Fruit fly (Drosophila melanogaster) whole organism, embryonic: ENCODE measurements around the gene eIF2gamma.
A peak's percentile ranks its signal among the peaks of the same experiment; 100 is the strongest.

Experiments
- BEAF-32 ChIP-seq: fragments of 200-800 bp; sonication (Bioruptor generic); optimal IDR thresholded peaks from 3 replicates; lab custom pipeline; 2017; ENCODE audit warnings: missing biosample characterization, missing genetic modification characterization, mild to moderate bottlenecking, moderate library complexity, missing genetic modification reagents
- Bgb ChIP-seq: fragments of 200-800 bp; sonication (Bioruptor generic); IDR thresholded peaks from 2 replicates; pipeline ENCODE4 v1.3.6; 2022; ENCODE audit warnings: missing biosample characterization, missing genetic modification characterization; ENCODE audit not compliant: partially characterized antibody
- Blimp-1 ChIP-seq: fragments of 200-800 bp; sonication (Bioruptor generic); optimal IDR thresholded peaks from 3 replicates; lab custom pipeline; 2018; ENCODE audit warnings: missing biosample characterization, missing genetic modification characterization, mild to moderate bottlenecking, moderate library complexity, missing genetic modification reagents
- CG10462 ChIP-seq: fragments of 200-800 bp; sonication (Bioruptor generic); optimal IDR thresholded peaks from 2 replicates; lab custom pipeline; 2016; ENCODE audit warnings: missing biosample characterization, missing genetic modification characterization
- CG11504 ChIP-seq: fragments of 200-800 bp; sonication (Bioruptor generic); optimal IDR thresholded peaks from 3 replicates; lab custom pipeline; 2019; ENCODE audit warnings: missing biosample characterization, mild to moderate bottlenecking, missing genetic modification characterization, moderate library complexity
- CG12236 ChIP-seq: fragments of 200-800 bp; sonication (Bioruptor generic); optimal IDR thresholded peaks from 2 replicates; lab custom pipeline; 2016; ENCODE audit warnings: missing biosample characterization, missing genetic modification characterization
- CG12391 ChIP-seq: fragments of 200-800 bp; sonication (Bioruptor generic); optimal IDR thresholded peaks from 3 replicates; lab custom pipeline; 2018; ENCODE audit warnings: missing biosample characterization, mild to moderate bottlenecking, missing genetic modification characterization, moderate library complexity
- CG13287 ChIP-seq: fragments of 200-800 bp; sonication (Bioruptor generic); IDR thresholded peaks from 2 replicates; pipeline ENCODE4 v1.3.6; 2022; ENCODE audit warnings: missing biosample characterization, missing genetic modification characterization; ENCODE audit not compliant: partially characterized antibody
- CG13775 ChIP-seq: fragments of 200-800 bp; sonication (Bioruptor generic); optimal IDR thresholded peaks from 3 replicates; lab custom pipeline; 2017; ENCODE audit warnings: missing biosample characterization, mild to moderate bottlenecking, missing genetic modification characterization
- CG13894 ChIP-seq: fragments of 200-800 bp; sonication (Bioruptor generic); optimal IDR thresholded peaks from 3 replicates; lab custom pipeline; 2018; ENCODE audit warnings: missing biosample characterization, mild to moderate bottlenecking, missing genetic modification characterization, moderate library complexity
- CG14710 ChIP-seq: fragments of 200-800 bp; sonication (Bioruptor generic); optimal IDR thresholded peaks from 3 replicates; lab custom pipeline; 2019; ENCODE audit warnings: missing biosample characterization, mild to moderate bottlenecking, missing genetic modification characterization, moderate library complexity
- CG1529 ChIP-seq: fragments of 200-800 bp; sonication (Bioruptor generic); optimal IDR thresholded peaks from 3 replicates; lab custom pipeline; 2018; ENCODE audit warnings: missing biosample characterization, missing genetic modification characterization
- CG16863 ChIP-seq: fragments of 200-800 bp; sonication (Bioruptor generic); optimal IDR thresholded peaks from 3 replicates; lab custom pipeline; 2016; ENCODE audit warnings: missing biosample characterization, missing genetic modification characterization
- CG17912 ChIP-seq: fragments of 200-800 bp; sonication (Bioruptor generic); optimal IDR thresholded peaks from 2 replicates; lab custom pipeline; 2018; ENCODE audit warnings: missing biosample characterization, mild to moderate bottlenecking, missing genetic modification characterization
- CG18011 ChIP-seq: fragments of 200-800 bp; sonication (Bioruptor generic); optimal IDR thresholded peaks from 2 replicates; lab custom pipeline; 2017; ENCODE audit warnings: missing biosample characterization, missing genetic modification characterization, mild to moderate bottlenecking, moderate library complexity, missing genotype
- CG2116 ChIP-seq: fragments of 200-800 bp; sonication (Bioruptor generic); optimal IDR thresholded peaks from 3 replicates; lab custom pipeline; 2018; ENCODE audit warnings: missing biosample characterization, mild to moderate bottlenecking, missing genetic modification characterization
- CG2712 ChIP-seq: fragments of 200-800 bp; optimal IDR thresholded peaks from 3 replicates; lab custom pipeline; 2019; ENCODE audit warnings: missing biosample characterization, mild to moderate bottlenecking, missing genetic modification characterization, moderate library complexity
- CG31224 ChIP-seq: fragments of 200-800 bp; sonication (Bioruptor generic); IDR thresholded peaks from 2 replicates; pipeline ENCODE4 v1.3.6; 2022; ENCODE audit warnings: missing biosample characterization, missing genetic modification characterization
- CG32772 ChIP-seq: fragments of 200-800 bp; sonication (Bioruptor generic); IDR thresholded peaks from 2 replicates; pipeline ENCODE4 v1.3.6; 2022; ENCODE audit warnings: missing biosample characterization, missing genetic modification characterization
- CG7963 ChIP-seq: fragments of 200-800 bp; sonication (Bioruptor generic); IDR thresholded peaks from 3 replicates; pipeline ENCODE4 v1.3.6; 2022; ENCODE audit warnings: missing biosample characterization, missing genetic modification characterization; ENCODE audit not compliant: partially characterized antibody
- CG7987 ChIP-seq: fragments of 200-800 bp; sonication (Bioruptor generic); optimal IDR thresholded peaks from 2 replicates; lab custom pipeline; 2018; ENCODE audit warnings: missing biosample characterization, mild to moderate bottlenecking, missing genetic modification characterization, moderate library complexity
- CG8944 ChIP-seq: fragments of 200-800 bp; sonication (Bioruptor generic); optimal IDR thresholded peaks from 3 replicates; lab custom pipeline; 2016; ENCODE audit warnings: missing biosample characterization, missing genetic modification characterization
- Camta ChIP-seq: fragments of 200-800 bp; sonication (Bioruptor generic); optimal IDR thresholded peaks from 2 replicates; lab custom pipeline; 2016; ENCODE audit warnings: missing biosample characterization, missing genetic modification characterization
- Chrac-16 ChIP-seq: fragments of 200-800 bp; sonication (Bioruptor generic); optimal IDR thresholded peaks from 3 replicates; lab custom pipeline; 2016; ENCODE audit warnings: missing biosample characterization, missing genetic modification characterization
- Dll ChIP-seq: fragments of 200-800 bp; sonication (Bioruptor generic); IDR thresholded peaks from 4 replicates; pipeline ENCODE4 v1.3.6; 2022; ENCODE audit warnings: missing biosample characterization, missing genetic modification characterization; ENCODE audit not compliant: partially characterized antibody
- H2.0 ChIP-seq: fragments of 200-800 bp; sonication (Bioruptor generic); IDR thresholded peaks from 2 replicates; pipeline ENCODE4 v1.3.6; 2022; ENCODE audit warnings: missing biosample characterization, missing genetic modification characterization
- HLH3B ChIP-seq: fragments of 200-800 bp; sonication (Bioruptor generic); IDR thresholded peaks from 2 replicates; pipeline ENCODE4 v1.3.6; 2022; ENCODE audit warnings: missing biosample characterization, missing genetic modification characterization
- Hand ChIP-seq: fragments of 200-800 bp; sonication (Bioruptor generic); optimal IDR thresholded peaks from 2 replicates; lab custom pipeline; 2017; ENCODE audit warnings: mild to moderate bottlenecking, missing biosample characterization, missing genetic modification reagents, missing genetic modification characterization
- HmgD ChIP-seq: fragments of 200-800 bp; sonication (Bioruptor generic); optimal IDR thresholded peaks from 3 replicates; lab custom pipeline; 2016; ENCODE audit warnings: missing biosample characterization, missing genetic modification characterization
- Nf-YB ChIP-seq: fragments of 200-800 bp; sonication (Bioruptor generic); optimal IDR thresholded peaks from 3 replicates; lab custom pipeline; 2019; ENCODE audit warnings: missing biosample characterization, mild to moderate bottlenecking, missing genetic modification characterization, moderate library complexity
- Trl ChIP-seq, 3 experiments: fragments of >200 bp in 2 of 3; fragments of 200-800 bp in 1 of 3; sonication (Bioruptor generic) in 1 of 3; optimal IDR thresholded peaks; 2 replicates in 1 of 3; 3 replicates in 2 of 3; lab custom pipeline; 2016 to 2017; ENCODE audit warnings: missing biosample characterization in 1 of 3, missing genetic modification characterization in 1 of 3
- bab2 ChIP-seq: fragments of 200-800 bp; sonication (Bioruptor generic); optimal IDR thresholded peaks from 2 replicates; lab custom pipeline; 2016; ENCODE audit warnings: missing biosample characterization, missing genetic modification characterization
- crp ChIP-seq, 2 experiments: fragments of 200-800 bp; sonication (Bioruptor generic); optimal IDR thresholded peaks; 2 replicates in 1 of 2; 3 replicates in 1 of 2; lab custom pipeline; 2017; ENCODE audit warnings: missing biosample characterization in 2 of 2, missing genetic modification characterization in 2 of 2, mild to moderate bottlenecking in 1 of 2, moderate library complexity in 1 of 2
- dimm ChIP-seq: fragments of 200-800 bp; sonication (Bioruptor generic); IDR thresholded peaks from 2 replicates; pipeline ENCODE4 v1.3.6; 2022; ENCODE audit warnings: missing biosample characterization, missing genetic modification characterization
- fd64A ChIP-seq: fragments of 200-800 bp; sonication (Bioruptor generic); optimal IDR thresholded peaks from 3 replicates; lab custom pipeline; 2018; ENCODE audit warnings: missing biosample characterization, mild to moderate bottlenecking, missing genetic modification characterization
- gcm2 ChIP-seq: fragments of 200-800 bp; sonication (Bioruptor generic); optimal IDR thresholded peaks from 2 replicates; lab custom pipeline; 2016; ENCODE audit warnings: missing biosample characterization, missing genetic modification characterization
- hb ChIP-seq: fragments of 200-800 bp; sonication (Bioruptor generic); IDR thresholded peaks from 3 replicates; pipeline ENCODE4 v1.3.6; 2022; ENCODE audit warnings: missing biosample characterization, missing genetic modification characterization; ENCODE audit not compliant: partially characterized antibody
- kah ChIP-seq: fragments of 200-800 bp; sonication (Bioruptor generic); optimal IDR thresholded peaks from 2 replicates; lab custom pipeline; 2018; ENCODE audit warnings: missing biosample characterization, mild to moderate bottlenecking, missing genetic modification characterization
- oc ChIP-seq: fragments of 200-800 bp; sonication (Bioruptor generic); optimal IDR thresholded peaks from 2 replicates; lab custom pipeline; 2018; ENCODE audit warnings: missing biosample characterization, mild to moderate bottlenecking, missing genetic modification characterization, moderate library complexity
- sens ChIP-seq: fragments of 200-800 bp; sonication (Bioruptor generic); peaks from one replicate; lab custom pipeline; 2016; ENCODE audit warnings: missing biosample characterization, missing genetic modification characterization
- sob ChIP-seq: fragments of 200-800 bp; sonication (Bioruptor generic); IDR thresholded peaks from 2 replicates; pipeline ENCODE4 v1.3.6; 2022; ENCODE audit warnings: missing biosample characterization, missing genetic modification characterization
- trem ChIP-seq: fragments of 200-800 bp; optimal IDR thresholded peaks from 3 replicates; lab custom pipeline; 2019; ENCODE audit warnings: missing biosample characterization, mild to moderate bottlenecking, missing genetic modification characterization, moderate library complexity
- vvl ChIP-seq: fragments of 200-800 bp; sonication (Bioruptor generic); IDR thresholded peaks from 2 replicates; pipeline ENCODE4 v1.3.6; 2022; ENCODE audit warnings: missing biosample characterization, missing genetic modification characterization
- wek ChIP-seq: fragments of 200-800 bp; sonication (Bioruptor generic); optimal IDR thresholded peaks from 3 replicates; lab custom pipeline; 2018; ENCODE audit warnings: missing biosample characterization, mild to moderate bottlenecking, missing genetic modification characterization, moderate library complexity
- zf30C ChIP-seq: fragments of 200-800 bp; sonication (Bioruptor generic); optimal IDR thresholded peaks from 3 replicates; lab custom pipeline; 2018; ENCODE audit warnings: missing biosample characterization, mild to moderate bottlenecking, missing genetic modification characterization

The eIF2gamma gene

DNA sequence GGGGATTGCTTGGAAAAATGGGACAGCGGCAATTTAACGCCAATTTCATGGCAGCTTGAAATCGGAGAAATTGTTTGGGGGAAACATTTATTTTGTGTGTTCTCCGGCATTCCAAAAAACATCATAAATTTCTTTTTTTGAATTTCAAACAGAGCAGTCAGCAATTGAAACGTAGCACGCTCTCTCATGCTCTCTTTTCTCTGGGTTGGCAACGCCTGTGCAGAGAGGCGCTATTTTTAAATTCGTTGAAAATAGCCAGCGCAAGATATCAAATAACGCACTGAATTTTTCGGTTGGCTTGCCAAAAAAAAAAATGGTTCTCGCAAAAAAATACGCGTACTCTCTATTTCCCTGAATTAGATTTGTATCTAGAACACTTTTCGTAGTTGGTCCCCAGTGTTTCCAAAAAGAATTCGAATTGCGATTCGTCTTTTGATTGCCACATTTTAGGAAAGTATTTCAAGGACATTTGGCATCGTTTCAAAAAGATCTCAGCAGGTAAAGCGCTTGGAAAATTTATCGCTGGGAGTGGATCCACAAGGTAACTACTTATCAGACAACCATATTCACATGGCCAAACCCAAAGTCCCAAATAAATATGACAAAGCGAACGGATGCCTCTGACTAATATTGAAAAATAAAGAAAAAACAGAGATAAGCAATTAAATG is 22.9 kb upstream of the eIF2gamma start (continued):
- no peak for TF ChIP-seq H2.0
- no peak for TF ChIP-seq sob
- no peak for TF ChIP-seq CG32772 (GFP tag; lab: Robert Waterston, UW)
- TF ChIP-seq Camta, result no peak
- TF ChIP-seq Chrac-16 (GFP tag; lab: Kevin White, UChicago), result no peak
- no peak for TF ChIP-seq wek
- no peak for TF ChIP-seq CG13894
- no peak for TF ChIP-seq CG13287 (GFP tag; lab: Robert Waterston, UW)
- no peak for TF ChIP-seq CG31224 (GFP tag; lab: Robert Waterston, UW)
- TF ChIP-seq CG13775 (GFP tag; lab: Kevin White, UChicago), result no peak
- no peak for TF ChIP-seq Bgb (GFP tag; lab: Robert Waterston, UW)
- no peak for TF ChIP-seq CG12391
- peak; percentile 21 for TF ChIP-seq CG2712 (tag; lab: Kevin White, UChicago)
- no peak for TF ChIP-seq CG7963
- no peak for TF ChIP-seq hb (GFP tag; lab: Robert Waterston, UW)
- TF ChIP-seq HLH3B (GFP tag; lab: Robert Waterston, UW), result no peak
- peak; percentile 30 for TF ChIP-seq CG14710 (tag; lab: Kevin White, UChicago)
- no peak for TF ChIP-seq CG16863 (GFP tag; lab: Kevin White, UChicago)
- TF ChIP-seq trem (tag; lab: Kevin White, UChicago), result peak; percentile 37
- peak; percentile 21 for TF ChIP-seq CG11504 (tag; lab: Kevin White, UChicago)
- no peak for TF ChIP-seq Nf-YB
- peak; percentile 29 for TF ChIP-seq HmgD (GFP tag; lab: Kevin White, UChicago)
- peak; percentile 10 for TF ChIP-seq BEAF-32 (GFP tag; lab: Kevin White, UChicago)
- TF ChIP-seq kah (GFP tag; lab: Kevin White, UChicago), result no peak
- TF ChIP-seq oc (tag; lab: Kevin White, UChicago), result no peak
- peak; percentile 24 for TF ChIP-seq zf30C
- TF ChIP-seq vvl (GFP tag; lab: Robert Waterston, UW), result no peak
- no peak for TF ChIP-seq bab2 (GFP tag; lab: Kevin White, UChicago)
- TF ChIP-seq CG17912 (GFP tag; lab: Kevin White, UChicago), result peak; percentile 35
- no peak for TF ChIP-seq dimm (GFP tag; lab: Robert Waterston, UW)
- no peak for TF ChIP-seq fd64A (GFP tag; lab: Kevin White, UChicago)
- TF ChIP-seq CG1529 (GFP tag; lab: Kevin White, UChicago), result no peak
- no peak for TF ChIP-seq Blimp-1 (GFP tag; lab: Kevin White, UChicago)
- TF ChIP-seq Trl (optimal IDR thresholded peaks at IDR 0.05; lab: Kevin White, UChicago), result peak; percentile 44 to 81
- TF ChIP-seq Trl (GFP tag; optimal IDR thresholded peaks at IDR 0.05; lab: Kevin White, UChicago), result peak; percentile 58
- peak; percentile 98 for TF ChIP-seq CG18011 (GFP tag; lab: Kevin White, UChicago)
- no peak for TF ChIP-seq gcm2
- TF ChIP-seq Hand (GFP tag; lab: Kevin White, UChicago), result peak; percentile 25
- TF ChIP-seq CG7987, result no peak
- peak in 1 of 2 experiments; percentile 25 for TF ChIP-seq crp (GFP tag; optimal IDR thresholded peaks at IDR 0.05; lab: Kevin White, UChicago)
- TF ChIP-seq Dll (GFP tag; lab: Robert Waterston, UW), result no peak
- TF ChIP-seq CG12236 (GFP tag; lab: Kevin White, UChicago), result no peak
- peak; percentile 12 for TF ChIP-seq CG2116 (GFP tag; lab: Kevin White, UChicago)
- peak; percentile 3 for TF ChIP-seq CG8944 (GFP tag; lab: Kevin White, UChicago)
- peak; percentile 61 for TF ChIP-seq sens (GFP tag; lab: Kevin White, UChicago)
- no peak for TF ChIP-seq CG10462 (GFP tag; lab: Kevin White, UChicago)
- TF ChIP-seq, all 482 proteins: peak for 56
